Fruit fly (Drosophila melanogaster): ENCODE results near the gene CG10472.

The CG10472 gene

DNA sequence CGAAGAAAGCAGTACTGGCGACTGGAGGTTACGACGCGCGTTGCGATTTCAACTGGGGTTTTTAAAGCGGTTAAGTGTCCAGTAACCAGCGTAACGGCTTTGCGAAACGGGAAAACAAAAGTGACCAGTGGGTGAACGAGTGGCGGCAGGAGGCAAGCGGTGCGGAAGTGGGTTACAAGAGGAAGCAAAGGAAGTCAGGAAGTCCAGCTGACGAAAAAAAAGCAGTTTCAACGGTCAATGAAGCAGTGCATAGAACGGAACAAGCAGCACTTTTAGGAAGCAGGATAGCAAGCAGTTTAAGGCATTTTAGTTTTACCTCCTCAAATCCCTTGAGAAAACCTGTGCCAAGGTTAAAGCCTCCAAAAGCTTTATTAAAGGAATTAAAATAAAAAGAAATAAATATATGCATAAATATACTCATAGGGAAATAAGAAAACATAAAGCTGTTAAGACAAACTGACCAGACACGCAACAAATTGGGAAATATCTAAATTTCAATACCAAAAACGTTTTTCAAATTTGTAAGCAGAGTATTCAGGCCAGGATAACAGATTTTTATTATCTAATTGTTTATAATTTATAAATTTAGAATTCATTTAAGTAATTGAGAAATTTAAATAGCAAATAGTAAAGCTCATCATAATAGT, 3.5 kb downstream of the CG10472 start, which contains the start of gene CG6592 (continued):
- peak; percentile 4 for TF ChIP-seq CG12744 (GFP tag; optimal IDR thresholded peaks at IDR 0.05)
- peak; percentile 24 for TF ChIP-seq CG17568 (GFP tag; optimal IDR thresholded peaks at IDR 0.05)
- peak; percentile 91 for TF ChIP-seq stwl (tag; optimal IDR thresholded peaks at IDR 0.05)
- TF ChIP-seq Trl (optimal IDR thresholded peaks at IDR 0.05): no peak
- no peak for TF ChIP-seq Trl (GFP tag; optimal IDR thresholded peaks at IDR 0.05)
- peak; percentile 40 for TF ChIP-seq Lhr (GFP tag; optimal IDR thresholded peaks at IDR 0.05)
- no peak for TF ChIP-seq CG3281 (GFP tag; optimal IDR thresholded peaks at IDR 0.05)
- TF ChIP-seq CG10543 (GFP tag; optimal IDR thresholded peaks at IDR 0.05): no peak
- peak; percentile 4 for TF ChIP-seq CG8924 (tag; optimal IDR thresholded peaks at IDR 0.05)
- TF ChIP-seq kah (GFP tag; optimal IDR thresholded peaks at IDR 0.05): no peak
- TF ChIP-seq CG6689 (GFP tag; IDR thresholded peaks at IDR 0.05): 0 out of 2 replicates have a peak, but pooled peaks have one; percentile 8
- no peak for TF ChIP-seq lilli (GFP tag; optimal IDR thresholded peaks at IDR 0.05)
- TF ChIP-seq MESR4 (GFP tag; optimal IDR thresholded peaks at IDR 0.05): no peak
- no peak for TF ChIP-seq vnd (GFP tag; IDR thresholded peaks at IDR 0.05; ENCODE audit: partially characterized antibody)
- peak; percentile 33 for TF ChIP-seq chn (GFP tag; optimal IDR thresholded peaks at IDR 0.05)
- no peak for TF ChIP-seq Ada2b (GFP tag; IDR thresholded peaks at IDR 0.05)
- TF ChIP-seq fu2 (GFP tag; optimal IDR thresholded peaks at IDR 0.05): no peak
- TF ChIP-seq CG14014 (GFP tag; IDR thresholded peaks at IDR 0.05): no peak
- no peak for TF ChIP-seq Dad (GFP tag; optimal IDR thresholded peaks at IDR 0.05)
- TF ChIP-seq HLH54F (GFP tag; optimal IDR thresholded peaks at IDR 0.05): no peak
- TF ChIP-seq CG30020 (tag; optimal IDR thresholded peaks at IDR 0.05): no peak
- no peak for TF ChIP-seq Max (GFP tag; optimal IDR thresholded peaks at IDR 0.05)
- peak; percentile 20 for TF ChIP-seq Ssrp (tag; optimal IDR thresholded peaks at IDR 0.05)
- TF ChIP-seq CG7839 (tag; optimal IDR thresholded peaks at IDR 0.05): peak; percentile 49
- TF ChIP-seq CG10979 (tag; optimal IDR thresholded peaks at IDR 0.05): no peak
- no peak for TF ChIP-seq CG15601 (tag; optimal IDR thresholded peaks at IDR 0.05)
- no peak for TF ChIP-seq CG1647 (GFP tag; optimal IDR thresholded peaks at IDR 0.05)
- no peak for TF ChIP-seq Dll (GFP tag; IDR thresholded peaks at IDR 0.05; ENCODE audit: partially characterized antibody)
- TF ChIP-seq CG6765 (GFP tag; optimal IDR thresholded peaks at IDR 0.05): no peak
- peak; percentile 10 for TF ChIP-seq CG3407 (GFP tag; optimal IDR thresholded peaks at IDR 0.05)
- 0 out of 2 replicates have a peak, but pooled peaks have one; percentile 22 for TF ChIP-seq vvl (GFP tag; IDR thresholded peaks at IDR 0.05)
- TF ChIP-seq HLH3B (GFP tag; IDR thresholded peaks at IDR 0.05): no peak
- TF ChIP-seq CG18011 (GFP tag; optimal IDR thresholded peaks at IDR 0.05): no peak
- TF ChIP-seq ind (GFP tag; optimal IDR thresholded peaks at IDR 0.05): no peak
- no peak for TF ChIP-seq BtbVII (GFP tag; optimal IDR thresholded peaks at IDR 0.05)
- no peak; the same call in 1 of the 2 replicates for TF ChIP-seq E2f1 (GFP tag; IDR thresholded peaks at IDR 0.05)
- TF ChIP-seq pb (GFP tag; optimal IDR thresholded peaks at IDR 0.05): no peak
- peak; percentile 29 for TF ChIP-seq Oli (tag; optimal IDR thresholded peaks at IDR 0.05)
- TF ChIP-seq crol (GFP tag; IDR thresholded peaks at IDR 0.05): no peak
- TF ChIP-seq Dbx (GFP tag; IDR thresholded peaks at IDR 0.05): no peak
- TF ChIP-seq nerfin-1 (tag; optimal IDR thresholded peaks at IDR 0.05): no peak
- no peak for TF ChIP-seq pros (GFP tag; optimal IDR thresholded peaks at IDR 0.05)
- TF ChIP-seq CG3847 (GFP tag; IDR thresholded peaks at IDR 0.05): no peak
- TF ChIP-seq CG1603 (tag; optimal IDR thresholded peaks at IDR 0.05): peak; percentile 52
- TF ChIP-seq Blimp-1 (GFP tag; optimal IDR thresholded peaks at IDR 0.05): no peak
- no peak for TF ChIP-seq CG13296 (GFP tag; optimal IDR thresholded peaks at IDR 0.05)
- peak; percentile 61; the same call in 1 of the 3 replicates for TF ChIP-seq zfh1 (GFP tag; IDR thresholded peaks at IDR 0.05)
- no peak for TF ChIP-seq Dip3 (GFP tag; optimal IDR thresholded peaks at IDR 0.05)
- peak; percentile 82 for TF ChIP-seq ac (GFP tag; optimal IDR thresholded peaks at IDR 0.05)
- TF ChIP-seq Ptx1 (GFP tag; IDR thresholded peaks at IDR 0.05): no peak

Measured in whole organism, embryonic.